Fruit fly (Drosophila melanogaster): ENCODE results near the gene Ca-alpha1T.

Ca-alpha1T gene

DNA sequence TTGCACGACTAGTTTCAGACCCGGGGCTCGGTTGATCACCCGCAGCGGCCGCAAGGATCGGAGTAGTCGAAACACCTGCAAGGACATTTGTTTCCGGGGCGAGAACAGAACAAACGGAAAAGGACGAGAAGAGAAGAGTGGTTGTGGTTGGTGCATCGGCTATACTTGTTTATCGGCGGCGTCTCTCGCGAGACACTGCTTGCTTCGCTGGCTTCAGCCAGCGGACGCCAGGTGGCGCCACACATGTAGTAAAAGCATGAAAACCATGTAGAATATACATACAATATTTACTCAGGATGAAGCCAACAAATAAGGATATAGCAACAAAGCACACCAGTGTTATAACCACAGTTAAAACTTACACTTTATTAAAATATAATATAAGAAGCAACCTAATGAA, 82.4 kb downstream of the Ca-alpha1T start (continued):
- TF ChIP-seq dm (GFP tag; optimal IDR thresholded peaks at IDR 0.05) (no peak), Eip74EF (GFP tag; optimal IDR thresholded peaks at IDR 0.05) (no peak), CG6791 (GFP tag; IDR thresholded peaks at IDR 0.05; ENCODE audit: partially characterized antibody) (0 out of 3 replicates have a peak, but pooled peaks have one; percentile 60), org-1 (GFP tag; optimal IDR thresholded peaks at IDR 0.05) (no peak), CG14441 (GFP tag; IDR thresholded peaks at IDR 0.05) (peak; percentile 62), stwl (tag; optimal IDR thresholded peaks at IDR 0.05) (peak; percentile 41), Sry-δ (GFP tag; optimal IDR thresholded peaks at IDR 0.05) (no peak), Poxn (GFP tag; IDR thresholded peaks at IDR 0.05) (no peak), Gug (GFP tag; IDR thresholded peaks at IDR 0.05) (peak; percentile 52; the same call in 1 of the 4 replicates), CG4707 (GFP tag; optimal IDR thresholded peaks at IDR 0.05) (no peak), Sin3A (optimal IDR thresholded peaks at IDR 0.05) (no peak), CG1602 (GFP tag; optimal IDR thresholded peaks at IDR 0.05) (peak; percentile 26), ssp (GFP tag; IDR thresholded peaks at IDR 0.05) (peak; percentile 43; the same call in 1 of the 2 replicates), CG2202 (tag; optimal IDR thresholded peaks at IDR 0.05) (no peak), Bdp1 (GFP tag; optimal IDR thresholded peaks at IDR 0.05) (no peak), maf-S (GFP tag; optimal IDR thresholded peaks at IDR 0.05) (no peak), Scr (GFP tag; IDR thresholded peaks at IDR 0.05; ENCODE audit: partially characterized antibody) (no peak), mam (GFP tag; optimal IDR thresholded peaks at IDR 0.05) (peak; percentile 27), CG1233 (GFP tag; optimal IDR thresholded peaks at IDR 0.05) (no peak), CG1529 (GFP tag; optimal IDR thresholded peaks at IDR 0.05) (no peak), CG10267 (tag; optimal IDR thresholded peaks at IDR 0.05) (no peak), CG4404 (GFP tag; IDR thresholded peaks at IDR 0.05) (peak; percentile 16; the same call in 1 of the 2 replicates), HLH4C (GFP tag; IDR thresholded peaks at IDR 0.05; ENCODE audit: partially characterized antibody) (no peak), CG8089 (GFP tag; optimal IDR thresholded peaks at IDR 0.05) (peak; percentile 30), Oli (tag; optimal IDR thresholded peaks at IDR 0.05) (peak; percentile 0), CG13894 (tag; optimal IDR thresholded peaks at IDR 0.05) (no peak), CG17385 (GFP tag; optimal IDR thresholded peaks at IDR 0.05) (no peak), CoRest (tag; optimal IDR thresholded peaks at IDR 0.05) (peak; percentile 38), CG33557 (GFP tag; optimal IDR thresholded peaks at IDR 0.05) (no peak), Stat92E (GFP tag; optimal IDR thresholded peaks at IDR 0.05) (no peak), lov (optimal IDR thresholded peaks at IDR 0.05) (no peak), lov (GFP tag; IDR thresholded peaks at IDR 0.05) (0 out of 3 replicates have a peak, but pooled peaks have one; percentile 71), esg (GFP tag; conservative IDR thresholded peaks at IDR 0.05) (no peak), row (GFP tag; IDR thresholded peaks at IDR 0.05) (no peak), hth (optimal IDR thresholded peaks at IDR 0.05) (no peak), CG13624 (GFP tag; optimal IDR thresholded peaks at IDR 0.05) (no peak), BtbVII (GFP tag; optimal IDR thresholded peaks at IDR 0.05) (no peak), CG2129 (GFP tag; IDR thresholded peaks at IDR 0.05; ENCODE audit: partially characterized antibody) (no peak), Doc3 (GFP tag; IDR thresholded peaks at IDR 0.05; ENCODE audit: partially characterized antibody) (no peak), pros (GFP tag; optimal IDR thresholded peaks at IDR 0.05) (no peak), CG17361 (GFP tag; IDR thresholded peaks at IDR 0.05) (no peak), Dip3 (GFP tag; optimal IDR thresholded peaks at IDR 0.05) (peak; percentile 33), zen (tag; optimal IDR thresholded peaks at IDR 0.05) (peak; percentile 49), CG11696 (GFP tag; IDR thresholded peaks at IDR 0.05) (0 out of 2 replicates have a peak, but pooled peaks have one; percentile 23), Atf-2 (GFP tag; optimal IDR thresholded peaks at IDR 0.05) (peak; percentile 16), Nf-YA (GFP tag; IDR thresholded peaks at IDR 0.05) (no peak), Ets97D (GFP tag; optimal IDR thresholded peaks at IDR 0.05) (no peak), tll (GFP tag; optimal IDR thresholded peaks at IDR 0.05) (no peak), CG3995 (GFP tag; optimal IDR thresholded peaks at IDR 0.05) (no peak), grn (GFP tag; optimal IDR thresholded peaks at IDR 0.05) (no peak), kni (GFP tag; optimal IDR thresholded peaks at IDR 0.05) (no peak)

All from whole organism, embryonic.